Fruit fly (Drosophila melanogaster) whole organism, embryonic: ENCODE data around the gene CG7332.
A peak's percentile ranks its signal among the peaks of the same experiment; 100 is the strongest.

Experiments used
- Ada2b ChIP-seq: fragments of 200-800 bp; sonication (Bioruptor generic); IDR thresholded peaks from 2 replicates; pipeline ENCODE4 v1.3.6; 2022; ENCODE audit warnings: missing biosample characterization, missing genetic modification characterization
- Atf3 ChIP-seq: fragments of 200-800 bp; sonication (Bioruptor generic); optimal IDR thresholded peaks from 3 replicates; lab custom pipeline; 2016; ENCODE audit warnings: missing biosample characterization, missing genetic modification characterization
- CG10267 ChIP-seq: fragments of 200-800 bp; sonication (Bioruptor generic); optimal IDR thresholded peaks from 2 replicates; lab custom pipeline; 2018; ENCODE audit warnings: missing biosample characterization, mild to moderate bottlenecking, missing genetic modification characterization, moderate library complexity
- CG11398 ChIP-seq: fragments of 200-800 bp; sonication (Bioruptor generic); optimal IDR thresholded peaks from 2 replicates; lab custom pipeline; 2016; ENCODE audit warnings: missing biosample characterization, missing genetic modification characterization
- CG11723 ChIP-seq: fragments of 200-800 bp; sonication (Bioruptor generic); optimal IDR thresholded peaks from 2 replicates; lab custom pipeline; 2017; ENCODE audit warnings: missing biosample characterization, mild to moderate bottlenecking, missing genetic modification characterization
- CG12155 ChIP-seq: fragments of 200-800 bp; sonication (Bioruptor generic); optimal IDR thresholded peaks from 3 replicates; lab custom pipeline; 2016; ENCODE audit warnings: missing biosample characterization, missing genetic modification characterization
- CG13123 ChIP-seq: fragments of 200-800 bp; sonication (Bioruptor generic); optimal IDR thresholded peaks from 2 replicates; lab custom pipeline; 2016; ENCODE audit warnings: missing biosample characterization, missing genetic modification characterization
- CG15011 ChIP-seq: fragments of 200-800 bp; sonication (Bioruptor generic); optimal IDR thresholded peaks from 3 replicates; lab custom pipeline; 2018; ENCODE audit warnings: missing biosample characterization, mild to moderate bottlenecking, missing genetic modification characterization
- CG1602 ChIP-seq: fragments of 200-800 bp; sonication (Bioruptor generic); optimal IDR thresholded peaks from 3 replicates; lab custom pipeline; 2016; ENCODE audit warnings: missing biosample characterization, missing genetic modification characterization
- CG1603 ChIP-seq: fragments of 200-800 bp; sonication (Bioruptor generic); optimal IDR thresholded peaks from 2 replicates; lab custom pipeline; 2019; ENCODE audit warnings: missing biosample characterization, mild to moderate bottlenecking, missing genetic modification characterization, moderate library complexity
- CG17328 ChIP-seq: fragments of 200-800 bp; sonication (Bioruptor generic); IDR thresholded peaks from 2 replicates; pipeline ENCODE4 v1.3.6; 2022; ENCODE audit warnings: missing biosample characterization, missing genetic modification characterization
- CG1832 ChIP-seq: fragments of 200-800 bp; sonication (Bioruptor generic); optimal IDR thresholded peaks from 2 replicates; lab custom pipeline; 2017; ENCODE audit warnings: missing biosample characterization, mild to moderate bottlenecking, missing genetic modification characterization, inconsistent platforms
- CG2120 ChIP-seq: fragments of 200-800 bp; sonication (Bioruptor generic); optimal IDR thresholded peaks from 3 replicates; lab custom pipeline; 2016; ENCODE audit warnings: missing biosample characterization, missing genetic modification characterization
- CG2129 ChIP-seq: fragments of 200-800 bp; sonication (Bioruptor generic); IDR thresholded peaks from 2 replicates; pipeline ENCODE4 v1.3.6; 2022; ENCODE audit warnings: missing biosample characterization, missing genetic modification characterization; ENCODE audit not compliant: partially characterized antibody
- CG2678 ChIP-seq: fragments of 200-800 bp; sonication (Bioruptor generic); optimal IDR thresholded peaks from 3 replicates; lab custom pipeline; 2019; ENCODE audit warnings: missing biosample characterization, mild to moderate bottlenecking, missing genetic modification characterization, moderate library complexity
- CG4328 ChIP-seq: fragments of 200-800 bp; sonication (Bioruptor generic); optimal IDR thresholded peaks from 3 replicates; lab custom pipeline; 2017; ENCODE audit warnings: missing biosample characterization, missing genetic modification reagents, missing genetic modification characterization
- CG5245 ChIP-seq: fragments of 200-800 bp; sonication (Bioruptor generic); optimal IDR thresholded peaks from 3 replicates; lab custom pipeline; 2016; ENCODE audit warnings: missing biosample characterization, missing genetic modification characterization
- CG5953 ChIP-seq: fragments of 200-800 bp; sonication (Bioruptor generic); IDR thresholded peaks from 2 replicates; pipeline ENCODE4 v1.3.6; 2022; ENCODE audit warnings: missing biosample characterization, missing genetic modification characterization
- CG8290 ChIP-seq, 3 experiments: fragments of 200-800 bp; sonication (Bioruptor generic); optimal IDR thresholded peaks; 2 replicates each; lab custom pipeline; 2016 to 2019; ENCODE audit warnings: missing biosample characterization in 3 of 3, missing genetic modification characterization in 3 of 3, mild to moderate bottlenecking in 2 of 3, moderate library complexity in 1 of 3
- CG9932 ChIP-seq: fragments of 200-800 bp; sonication (Bioruptor generic); IDR thresholded peaks from 2 replicates; pipeline ENCODE4 v1.3.6; 2022; ENCODE audit warnings: missing biosample characterization, missing genetic modification characterization
- Chrac-16 ChIP-seq: fragments of 200-800 bp; sonication (Bioruptor generic); optimal IDR thresholded peaks from 3 replicates; lab custom pipeline; 2016; ENCODE audit warnings: missing biosample characterization, missing genetic modification characterization
- CoRest ChIP-seq: fragments of 200-800 bp; sonication (Bioruptor generic); optimal IDR thresholded peaks from 3 replicates; lab custom pipeline; 2018; ENCODE audit warnings: missing biosample characterization, mild to moderate bottlenecking, missing genetic modification characterization, moderate library complexity
- Dip2 ChIP-seq: fragments of 200-800 bp; sonication (Bioruptor generic); IDR thresholded peaks from 2 replicates; pipeline ENCODE4 v1.3.6; 2022; ENCODE audit warnings: missing biosample characterization, missing genetic modification characterization
- Dref ChIP-seq: fragments of 200-800 bp; sonication (Bioruptor generic); IDR thresholded peaks from 2 replicates; pipeline ENCODE4 v1.3.6; 2022; ENCODE audit warnings: missing biosample characterization, missing genetic modification characterization
- E2f1 ChIP-seq: fragments of 200-800 bp; sonication (Bioruptor generic); IDR thresholded peaks from 2 replicates; pipeline ENCODE4 v1.3.6; 2022; ENCODE audit warnings: missing biosample characterization, missing genetic modification characterization
- Gsc ChIP-seq: fragments of 200-800 bp; sonication (Bioruptor generic); IDR thresholded peaks from 2 replicates; pipeline ENCODE4 v1.3.6; 2022; ENCODE audit warnings: missing biosample characterization, missing genetic modification characterization
- HHEX ChIP-seq: fragments of 200-800 bp; sonication (Bioruptor generic); optimal IDR thresholded peaks from 3 replicates; lab custom pipeline; 2017; ENCODE audit warnings: missing biosample characterization, mild to moderate bottlenecking, missing genetic modification characterization, missing genetic modification reagents
- HmgD ChIP-seq: fragments of 200-800 bp; sonication (Bioruptor generic); optimal IDR thresholded peaks from 3 replicates; lab custom pipeline; 2016; ENCODE audit warnings: missing biosample characterization, missing genetic modification characterization
- Mrtf ChIP-seq: fragments of 200-800 bp; sonication (Bioruptor generic); IDR thresholded peaks from 3 replicates; pipeline ENCODE4 v1.3.6; 2022; ENCODE audit warnings: missing biosample characterization, missing genetic modification characterization
- NFAT ChIP-seq: fragments of 200-800 bp; sonication (Bioruptor generic); IDR thresholded peaks from 2 replicates; pipeline ENCODE4 v1.3.6; 2022; ENCODE audit warnings: missing biosample characterization, missing genetic modification characterization
- NfI ChIP-seq: fragments of 200-800 bp; sonication (Bioruptor generic); optimal IDR thresholded peaks from 3 replicates; lab custom pipeline; 2018; ENCODE audit warnings: missing biosample characterization, mild to moderate bottlenecking, missing genetic modification characterization, moderate library complexity
- Spps ChIP-seq: fragments of 200-800 bp; sonication (Bioruptor generic); optimal IDR thresholded peaks from 2 replicates; lab custom pipeline; 2018; ENCODE audit warnings: missing biosample characterization, mild to moderate bottlenecking, missing genetic modification characterization
- YL-1 ChIP-seq: fragments of 200-800 bp; sonication (Bioruptor generic); optimal IDR thresholded peaks from 3 replicates; lab custom pipeline; 2017; ENCODE audit warnings: missing biosample characterization, mild to moderate bottlenecking, missing genetic modification characterization
- ash1 ChIP-seq: fragments of 200-800 bp; sonication (Bioruptor generic); optimal IDR thresholded peaks from 2 replicates; lab custom pipeline; 2018; ENCODE audit warnings: missing biosample characterization, mild to moderate bottlenecking, missing genetic modification characterization
- ato ChIP-seq: fragments of 200-800 bp; sonication (Bioruptor generic); IDR thresholded peaks from 2 replicates; pipeline ENCODE4 v1.3.6; 2022; ENCODE audit warnings: missing biosample characterization, missing genetic modification characterization; ENCODE audit not compliant: partially characterized antibody
- caup ChIP-seq: fragments of 200-800 bp; sonication (Bioruptor generic); optimal IDR thresholded peaks from 3 replicates; lab custom pipeline; 2017; ENCODE audit warnings: missing biosample characterization, mild to moderate bottlenecking, missing genetic modification characterization, moderate library complexity; ENCODE audit not compliant: severe bottlenecking
- ems ChIP-seq: fragments of 200-800 bp; sonication (Bioruptor generic); optimal IDR thresholded peaks from 3 replicates; lab custom pipeline; 2016; ENCODE audit warnings: missing biosample characterization, missing genetic modification characterization
- eyg ChIP-seq: fragments of 200-800 bp; sonication (Bioruptor generic); optimal IDR thresholded peaks from 3 replicates; lab custom pipeline; 2016; ENCODE audit warnings: missing biosample characterization, missing genetic modification characterization
- ftz-f1 ChIP-seq: fragments of 200-800 bp; sonication (Bioruptor generic); optimal IDR thresholded peaks from 2 replicates; lab custom pipeline; 2016; ENCODE audit warnings: missing biosample characterization, missing genetic modification characterization
- ham ChIP-seq: fragments of 200-800 bp; sonication (Bioruptor generic); IDR thresholded peaks from 2 replicates; pipeline ENCODE4 v1.3.6; 2022; ENCODE audit warnings: missing biosample characterization, missing genetic modification characterization
- jigr1 ChIP-seq: fragments of 200-800 bp; sonication (Bioruptor generic); IDR thresholded peaks from 3 replicates; pipeline ENCODE4 v1.3.6; 2022; ENCODE audit warnings: missing biosample characterization, missing genetic modification characterization
- nmo ChIP-seq: fragments of 200-800 bp; sonication (Bioruptor generic); optimal IDR thresholded peaks from 2 replicates; lab custom pipeline; 2018; ENCODE audit warnings: missing biosample characterization, mild to moderate bottlenecking, missing genetic modification characterization, moderate library complexity
- oc ChIP-seq: fragments of 200-800 bp; sonication (Bioruptor generic); optimal IDR thresholded peaks from 2 replicates; lab custom pipeline; 2018; ENCODE audit warnings: missing biosample characterization, mild to moderate bottlenecking, missing genetic modification characterization, moderate library complexity
- pho ChIP-seq: fragments of 200-800 bp; sonication (Bioruptor generic); optimal IDR thresholded peaks from 2 replicates; lab custom pipeline; 2016; ENCODE audit warnings: missing biosample characterization, missing genetic modification characterization
- pita ChIP-seq: fragments of 200-800 bp; sonication (Bioruptor generic); optimal IDR thresholded peaks from 2 replicates; lab custom pipeline; 2017; ENCODE audit warnings: missing biosample characterization, mild to moderate bottlenecking, missing genetic modification characterization
- sc ChIP-seq, 3 experiments: fragments of >200 bp in 2 of 3; fragments of 200-800 bp in 1 of 3; sonication (Bioruptor generic) in 1 of 3; optimal IDR thresholded peaks; 2 replicates in 2 of 3; 3 replicates in 1 of 3; lab custom pipeline; 2017; ENCODE audit warnings: mild to moderate bottlenecking in 1 of 3, missing biosample characterization in 1 of 3, missing genetic modification characterization in 1 of 3, missing genetic modification reagents in 1 of 3
- sens ChIP-seq: fragments of 200-800 bp; sonication (Bioruptor generic); peaks from one replicate; lab custom pipeline; 2016; ENCODE audit warnings: missing biosample characterization, missing genetic modification characterization
- sens-2 ChIP-seq: fragments of 200-800 bp; sonication (Bioruptor generic); IDR thresholded peaks from 2 replicates; pipeline ENCODE4 v1.3.6; 2022; ENCODE audit warnings: missing biosample characterization, missing genetic modification characterization
- sim ChIP-seq: fragments of 200-800 bp; sonication (Bioruptor generic); IDR thresholded peaks from 2 replicates; pipeline ENCODE4 v1.3.6; 2022; ENCODE audit warnings: missing biosample characterization, missing genetic modification characterization

The CG7332 gene

dm6 chrX:18869489-18870132, 14.7 kb upstream of the CG7332 start (continued):
- no peak for TF ChIP-seq CG13123 (GFP tag; lab: Kevin White, UChicago)
- TF ChIP-seq CG10267 (tag; lab: Kevin White, UChicago): peak; percentile 34
- no peak for TF ChIP-seq pita (GFP tag; lab: Kevin White, UChicago)
- TF ChIP-seq Atf3: no peak
- no peak for TF ChIP-seq Mrtf
- peak; percentile 40 for TF ChIP-seq HHEX (GFP tag; lab: Kevin White, UChicago)
- no peak for TF ChIP-seq CG11398 (GFP tag; lab: Kevin White, UChicago)
- TF ChIP-seq Dref (GFP tag; lab: Robert Waterston, UW): no peak
- TF ChIP-seq Chrac-16 (GFP tag; lab: Kevin White, UChicago): peak; percentile 17
- peak; percentile 39; the same call in 1 of the 2 replicates for TF ChIP-seq NFAT
- TF ChIP-seq CoRest (tag; lab: Kevin White, UChicago): peak; percentile 39
- TF ChIP-seq Gsc (GFP tag; lab: Robert Waterston, UW): no peak
- no peak for TF ChIP-seq ham (GFP tag; lab: Robert Waterston, UW)
- no peak for TF ChIP-seq CG15011
- TF ChIP-seq sens (GFP tag; lab: Kevin White, UChicago): peak; percentile 93
- TF ChIP-seq oc (tag; lab: Kevin White, UChicago): no peak
- no peak for TF ChIP-seq Dip2 (GFP tag; lab: Robert Waterston, UW)
- TF ChIP-seq sim (GFP tag; lab: Robert Waterston, UW): no peak
- TF ChIP-seq nmo (GFP tag; lab: Kevin White, UChicago): peak; percentile 45
- no peak for TF ChIP-seq NfI (GFP tag; lab: Kevin White, UChicago)
- no peak for TF ChIP-seq ato
- peak; percentile 59; the same call in 1 of the 2 replicates for TF ChIP-seq Ada2b (GFP tag; lab: Robert Waterston, UW)
- TF ChIP-seq CG2678 (tag; lab: Kevin White, UChicago): peak; percentile 64
- no peak for TF ChIP-seq ash1 (GFP tag; lab: Kevin White, UChicago)
- peak; percentile 24 for TF ChIP-seq ems (GFP tag; lab: Kevin White, UChicago)
- no peak for TF ChIP-seq CG4328 (GFP tag; lab: Kevin White, UChicago)
- TF ChIP-seq CG1603 (tag; lab: Kevin White, UChicago): no peak
- TF ChIP-seq sc (optimal IDR thresholded peaks at IDR 0.05; lab: Kevin White, UChicago): no peak
- no peak for TF ChIP-seq sc (GFP tag; optimal IDR thresholded peaks at IDR 0.05; lab: Kevin White, UChicago)
- no peak for TF ChIP-seq CG1832
- TF ChIP-seq CG5245: peak; percentile 40
- no peak; the same call in 1 of the 2 replicates for TF ChIP-seq sens-2 (GFP tag; lab: Robert Waterston, UW)
- no peak for TF ChIP-seq CG11723
- TF ChIP-seq YL-1 (GFP tag; lab: Kevin White, UChicago): no peak
- no peak for TF ChIP-seq CG2120 (GFP tag; lab: Kevin White, UChicago)
- TF ChIP-seq CG5953 (GFP tag; lab: Robert Waterston, UW): 0 out of 2 replicates have a peak, but pooled peaks have one; percentile 36
- TF ChIP-seq Spps (tag; lab: Kevin White, UChicago): no peak
- TF ChIP-seq E2f1: peak; percentile 41; the same call in 1 of the 2 replicates
- peak; percentile 26 for TF ChIP-seq CG1602
- TF ChIP-seq caup: peak; percentile 40
- 0 out of 3 replicates have a peak, but pooled peaks have one; percentile 26 for TF ChIP-seq jigr1 (GFP tag; lab: Robert Waterston, UW)
- TF ChIP-seq CG9932 (GFP tag; lab: Robert Waterston, UW): peak; percentile 37; the same call in 1 of the 2 replicates
- no peak for TF ChIP-seq CG12155 (GFP tag; lab: Kevin White, UChicago)
- TF ChIP-seq pho (GFP tag; lab: Kevin White, UChicago): no peak
- TF ChIP-seq CG2129 (GFP tag; lab: Robert Waterston, UW): no peak
- no peak for TF ChIP-seq ftz-f1 (GFP tag; lab: Kevin White, UChicago)
- no peak for TF ChIP-seq HmgD
- TF ChIP-seq CG17328 (GFP tag; lab: Robert Waterston, UW): peak; percentile 50; the same call in 1 of the 2 replicates
- TF ChIP-seq eyg (GFP tag; lab: Kevin White, UChicago): no peak
- no peak for TF ChIP-seq CG8290 (GFP tag; optimal IDR thresholded peaks at IDR 0.05; lab: Kevin White, UChicago)
- TF ChIP-seq CG8290 (tag; optimal IDR thresholded peaks at IDR 0.05; lab: Kevin White, UChicago): no peak
